Worm (Caenorhabditis elegans): ENCODE measurements around the gene cux-7.
A peak's percentile ranks its signal among the peaks of the same experiment; 100 is the strongest.
"Not testable (repeated sequence)": the region's sequence is repeated elsewhere in the genome, so short reads cannot be mapped to it uniquely, and the experiment has no call there.

cux-7 gene

ce11 chrIII:7478932-7479331, 41.7 kb downstream of the cux-7 start:
- TF ChIP-seq alr-1 (tag; optimal IDR thresholded peaks at IDR 0.05) (no peak), Y55F3AM.14 (GFP tag; optimal IDR thresholded peaks at IDR 0.05) (no peak), gmeb-1 (tag; optimal IDR thresholded peaks at IDR 0.05) (peak; percentile 32), fos-1 (tag; optimal IDR thresholded peaks at IDR 0.05) (peak; percentile 98), skn-1 (tag; optimal IDR thresholded peaks at IDR 0.05) (no peak), mdl-1 (tag; optimal IDR thresholded peaks at IDR 0.05) (no peak)

- TF ChIP-seq ceh-82, nhr-11, ztf-11 (tag; optimal IDR thresholded peaks at IDR 0.05): not testable (repeated sequence)
These were observed 51.7 kb downstream of the cux-7 start, which contains the start of gene H14A12.5 for ce11 chrIII:7468980-7469379. H14A12.5 (minus strand) TSS chrIII:7469080.

Data from whole organism, L2 larva.